Fruit fly (Drosophila melanogaster) whole organism, pupa: ENCODE measurements around the gene RpLP1.

ENCODE experiments used
- CG10348 ChIP-seq: fragments of 200-800 bp; sonication (Bioruptor generic); IDR thresholded peaks from 2 replicates; pipeline ENCODE4 v1.3.6; 2022; ENCODE audit warnings: missing biosample characterization, missing genetic modification characterization
- CG14655 ChIP-seq: fragments of 200-800 bp; sonication (Bioruptor generic); optimal IDR thresholded peaks from 3 replicates; lab custom pipeline; 2017; ENCODE audit warnings: mild to moderate bottlenecking, missing biosample characterization, missing genetic modification reagents, missing genetic modification characterization
- CG32121 ChIP-seq: fragments of 200-800 bp; sonication (Bioruptor generic); IDR thresholded peaks from 2 replicates; pipeline ENCODE4 v1.3.6; 2022; ENCODE audit warnings: missing biosample characterization, missing genetic modification characterization
- CG9948 ChIP-seq: fragments of 200-800 bp; sonication (Bioruptor generic); optimal IDR thresholded peaks from 2 replicates; lab custom pipeline; 2018; ENCODE audit warnings: missing biosample characterization, mild to moderate bottlenecking, missing genetic modification characterization, moderate library complexity
- Snoo ChIP-seq: fragments of 200-800 bp; sonication (Bioruptor generic); optimal IDR thresholded peaks from 3 replicates; lab custom pipeline; 2017; ENCODE audit warnings: missing biosample characterization, mild to moderate bottlenecking, missing genetic modification characterization, inconsistent platforms

dm6 chr2L:428380-428989 is 8.7 kb downstream of the RpLP1 start:
- no peak for TF ChIP-seq CG9948 (tag; lab: Kevin White, UChicago)
- no peak for TF ChIP-seq CG14655
- no peak for TF ChIP-seq CG32121 (GFP tag; lab: Robert Waterston, UW)
- TF ChIP-seq Snoo = no peak
- no peak for TF ChIP-seq CG10348 (GFP tag; lab: Robert Waterston, UW)
